Worm (Caenorhabditis elegans): ENCODE results near the gene spig-8.
"Not testable (repeated sequence)": the region's sequence is repeated elsewhere in the genome, so short reads cannot be mapped to it uniquely, and the experiment has no call there.

Gene spig-8

DNA sequence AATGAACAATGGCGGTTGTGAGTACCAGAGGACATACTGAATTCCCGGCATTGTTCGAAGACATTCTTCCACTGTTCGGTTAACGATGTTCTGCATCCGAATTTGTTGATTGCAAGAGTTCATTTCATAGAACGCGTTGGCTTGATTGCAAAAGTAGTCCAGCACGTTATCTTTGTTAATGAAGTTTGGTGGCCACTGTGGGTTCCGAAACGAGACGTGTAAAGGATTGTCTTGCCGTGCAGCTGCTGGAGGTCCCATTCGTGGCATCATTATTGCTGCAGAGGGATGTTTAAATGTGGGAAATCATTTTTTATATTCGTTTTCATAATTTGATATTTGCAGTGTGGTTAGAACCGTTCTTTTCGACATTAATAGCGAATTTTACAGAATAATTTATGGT lies 4.7 kb downstream of the spig-8 start, which contains the start of gene mdt-6:
TSS of gene mdt-6 (minus strand) at position 275 of the 400 bp plus-strand sequence.
- TF ChIP-seq unc-62 (GFP tag; optimal IDR thresholded peaks at IDR 0.05) = no peak

DNA sequence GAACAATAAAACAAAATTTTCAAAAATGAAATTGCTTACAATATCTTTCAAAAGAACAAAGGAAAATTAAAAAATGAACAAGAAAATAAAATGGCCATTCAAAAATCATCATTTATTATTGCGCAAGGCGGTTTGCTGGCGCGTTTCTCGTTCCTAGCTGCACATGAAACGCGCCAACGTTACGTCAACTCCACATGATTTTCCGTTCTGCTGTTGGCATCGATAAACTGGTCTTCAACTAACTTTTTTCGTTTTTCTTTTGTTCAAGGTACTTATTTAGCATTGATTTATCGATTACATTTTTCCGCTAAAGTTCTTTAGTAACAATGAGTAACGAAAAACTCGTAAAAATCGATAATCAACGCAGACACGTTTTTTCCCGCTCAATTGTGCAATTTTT lies 5.7 kb downstream of the spig-8 start, which contains the start of the genes Y57E12AL.6 and Y57E12AL.1:
TSS of gene Y57E12AL.6 (minus strand) at position 75 of the 400 bp plus-strand sequence.
TSS of gene Y57E12AL.1 (plus strand) at position 135 of the 400 bp plus-strand sequence.
- no peak for TF ChIP-seq unc-62 (GFP tag; optimal IDR thresholded peaks at IDR 0.05)

- not testable (repeated sequence) for TF ChIP-seq unc-62 (GFP tag; optimal IDR thresholded peaks at IDR 0.05)
Measured at ce11 chrV:7062790-7063189, 8.1 kb downstream of the spig-8 start, which contains the start of gene tmem-258. tmem-258 (plus strand) TSS chrV:7063174.

DNA sequence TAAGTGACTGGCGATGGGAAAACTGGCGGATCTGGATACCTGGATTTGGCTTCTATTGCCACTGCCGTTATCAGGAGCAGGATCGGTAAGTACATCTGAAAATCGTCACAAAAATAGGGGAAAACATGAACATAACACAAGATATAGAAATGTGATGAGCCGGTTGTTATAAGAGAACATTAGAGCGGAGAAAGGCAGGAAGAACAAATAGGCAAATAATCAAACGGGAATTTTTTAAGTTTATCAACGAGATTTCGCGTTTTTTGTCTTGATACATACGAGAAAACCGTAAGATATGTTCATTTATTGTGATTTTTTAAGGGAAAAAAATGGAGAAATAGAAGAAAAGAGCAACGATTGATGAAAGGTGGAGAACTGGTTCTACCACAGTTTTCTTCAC lies 10.5 kb downstream of the spig-8 start, which contains the start of gene Y57E12AR.1:
TSS of gene Y57E12AR.1 (minus strand) at position 101 of the 400 bp plus-strand sequence.
- no peak for TF ChIP-seq unc-62 (GFP tag; optimal IDR thresholded peaks at IDR 0.05)

ce11 chrV:7068861-7069260 lies 14.2 kb downstream of the spig-8 start:
- no peak for TF ChIP-seq unc-62 (GFP tag; optimal IDR thresholded peaks at IDR 0.05)

- no peak for TF ChIP-seq unc-62 (GFP tag; optimal IDR thresholded peaks at IDR 0.05)
Measured at ce11 chrV:7069605-7070004, 14.9 kb downstream of the spig-8 start.

DNA sequence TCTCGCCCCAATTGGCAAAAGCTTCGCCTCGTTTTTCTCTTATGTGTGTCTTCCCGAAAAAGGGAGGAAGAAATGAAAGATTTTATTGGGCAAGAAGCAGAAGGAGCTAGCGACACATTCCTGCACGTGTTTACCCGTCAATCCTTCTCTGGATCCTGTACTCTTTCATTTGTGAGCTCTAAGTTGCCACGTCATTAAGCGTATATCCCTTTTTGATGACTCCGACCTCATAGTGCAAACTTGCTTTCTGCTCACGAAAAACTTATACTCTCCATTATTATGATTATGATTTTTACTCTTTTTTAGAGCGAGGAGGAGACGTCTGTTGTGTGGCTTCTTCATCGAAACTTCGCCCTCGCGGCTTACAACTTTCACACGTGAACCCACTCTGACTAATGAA lies 17.6 kb downstream of the spig-8 start, which contains the start of gene F27B10.1:
TSS of gene F27B10.1 (plus strand) at position 301 of the 400 bp plus-strand sequence.
- no peak for TF ChIP-seq unc-62 (GFP tag; optimal IDR thresholded peaks at IDR 0.05)

- TF ChIP-seq unc-62 (GFP tag; optimal IDR thresholded peaks at IDR 0.05) = no peak
Measured at ce11 chrV:7075646-7076045, 20.9 kb downstream of the spig-8 start, which contains the start of gene npa-1. npa-1 (plus strand) TSS chrV:7075787.

- TF ChIP-seq unc-62 (GFP tag; optimal IDR thresholded peaks at IDR 0.05) = no peak
Measured at ce11 chrV:7076161-7076560, 21.5 kb downstream of the spig-8 start.

ce11 chrV:7078765-7079164 lies 24.1 kb downstream of the spig-8 start:
- TF ChIP-seq unc-62 (GFP tag; optimal IDR thresholded peaks at IDR 0.05) = no peak

DNA sequence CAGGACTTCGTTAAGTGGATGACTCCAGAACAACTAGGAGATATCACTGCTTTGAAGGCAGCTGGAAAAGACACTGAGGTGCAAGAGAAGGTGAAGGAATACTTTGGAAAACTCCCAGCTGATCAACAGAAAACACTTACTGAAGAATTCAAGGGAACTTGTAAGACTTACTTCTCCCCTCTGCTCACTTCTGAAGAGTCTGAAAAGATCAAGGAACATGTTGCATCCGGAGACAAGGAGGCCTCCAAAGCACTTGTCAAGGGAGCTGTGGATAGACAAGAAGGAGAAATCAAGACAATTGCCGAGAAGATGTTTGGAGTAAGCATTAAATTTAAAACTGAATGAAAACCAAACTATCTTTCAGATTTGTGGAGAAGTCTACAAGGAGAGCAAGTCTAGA lies 24.7 kb downstream of the spig-8 start:
- TF ChIP-seq unc-62 (GFP tag; optimal IDR thresholded peaks at IDR 0.05) = no peak

- TF ChIP-seq unc-62 (GFP tag; optimal IDR thresholded peaks at IDR 0.05) = no peak
Measured at ce11 chrV:7084612-7085139, 30.0 kb downstream of the spig-8 start, which contains the start of gene mys-1. mys-1 (minus strand) TSS chrV:7084662.

DNA sequence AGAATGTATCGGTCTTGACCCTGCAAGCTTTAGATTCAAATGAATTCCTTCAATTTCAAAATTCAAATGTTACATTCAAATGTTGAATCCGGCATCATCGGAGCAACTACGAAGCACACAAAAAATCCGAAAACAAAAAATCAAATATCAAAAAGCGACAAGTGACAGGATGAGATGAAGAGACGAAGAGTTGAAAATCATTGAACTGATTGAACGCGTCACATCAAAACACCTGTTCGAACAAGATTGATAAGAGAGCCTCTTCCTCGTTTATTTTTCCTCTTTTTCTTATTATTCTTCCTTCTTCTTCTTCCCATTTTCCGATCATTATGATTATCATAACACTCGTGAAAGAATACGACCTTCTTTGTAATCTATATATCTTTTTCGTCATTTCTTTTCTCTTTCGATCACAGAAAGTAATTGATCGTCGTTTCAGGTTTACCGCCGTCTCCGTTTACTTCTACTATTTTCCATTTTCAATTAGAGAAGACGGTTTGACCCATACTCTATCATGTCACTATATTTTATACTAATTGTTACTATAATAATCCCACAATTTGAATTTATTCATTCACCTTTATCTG lies 30.9 kb downstream of the spig-8 start, which contains the start of gene VC5.2:
TSS of gene VC5.2 (plus strand) at position 439 of the 587 bp plus-strand sequence.
- no peak for TF ChIP-seq unc-62 (GFP tag; optimal IDR thresholded peaks at IDR 0.05)

- TF ChIP-seq unc-62 (GFP tag; optimal IDR thresholded peaks at IDR 0.05) = no peak
Measured at ce11 chrV:7087340-7087739, 32.6 kb downstream of the spig-8 start.

ce11 chrV:7089217-7089616 lies 34.5 kb downstream of the spig-8 start:
- TF ChIP-seq unc-62 (GFP tag; optimal IDR thresholded peaks at IDR 0.05) = no peak

DNA sequence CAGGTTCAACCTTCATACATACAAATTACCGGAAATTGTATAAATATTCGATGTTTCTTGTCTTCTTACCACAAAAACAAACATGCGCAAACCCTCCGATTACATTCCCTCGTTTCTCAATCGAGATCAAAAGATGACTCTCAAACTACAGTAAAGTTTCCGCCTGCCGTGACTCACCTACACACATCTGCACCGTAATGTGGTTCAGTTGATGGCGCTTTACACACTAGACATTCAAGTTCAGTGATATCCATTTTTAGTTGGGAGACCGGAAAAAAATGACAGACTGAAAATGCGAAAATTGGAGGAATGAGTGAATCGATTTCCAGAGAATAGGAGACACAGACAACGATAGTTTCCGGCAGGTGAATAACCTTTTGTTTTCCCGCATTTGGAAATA lies 36.6 kb downstream of the spig-8 start, which contains the start of gene nhr-286:
TSS of gene nhr-286 (minus strand) at position 324 of the 400 bp plus-strand sequence.
- no peak for TF ChIP-seq unc-62 (GFP tag; optimal IDR thresholded peaks at IDR 0.05)
